Worm (Caenorhabditis elegans) whole organism, late embryonic: ENCODE results near the gene lido-7.

Source experiments
- C38D4.7 ChIP-seq: fragments of 200-800 bp; sonication (Bioruptor generic); optimal IDR thresholded peaks from 2 replicates; lab custom pipeline; 2018; ENCODE audit warnings: mild to moderate bottlenecking, missing genetic modification characterization, moderate library complexity, missing compliant biosample characterization
- F13H6.1 ChIP-seq: sonication (generic microtip); optimal IDR thresholded peaks from 2 replicates; lab custom pipeline; 2016; ENCODE audit warnings: missing genetic modification characterization, missing compliant biosample characterization
- K02D7.2 ChIP-seq: sonication (generic microtip); optimal IDR thresholded peaks from 2 replicates; lab custom pipeline; 2017; ENCODE audit warnings: mild to moderate bottlenecking, missing genetic modification characterization, missing compliant biosample characterization
- K09A11.1 ChIP-seq: sonication (generic microtip); optimal IDR thresholded peaks from 2 replicates; lab custom pipeline; 2017; ENCODE audit warnings: antibody characterized with exemption, mild to moderate bottlenecking, missing genetic modification characterization, missing compliant biosample characterization; ENCODE audit not compliant: insufficient read depth
- Y22D7AL.16 ChIP-seq: sonication (generic microtip); optimal IDR thresholded peaks from 2 replicates; lab custom pipeline; 2016; ENCODE audit warnings: missing genetic modification characterization, missing compliant biosample characterization
- ahr-1 ChIP-seq: sonication (generic microtip); optimal IDR thresholded peaks from 2 replicates; lab custom pipeline; 2016; ENCODE audit warnings: missing genetic modification characterization, missing compliant biosample characterization
- ceh-18 ChIP-seq: sonication (generic microtip); optimal IDR thresholded peaks from 2 replicates; lab custom pipeline; 2016; ENCODE audit warnings: missing genetic modification characterization, missing compliant biosample characterization
- ceh-19 ChIP-seq: fragments of 200-800 bp; sonication (Bioruptor generic); optimal IDR thresholded peaks from 2 replicates; lab custom pipeline; 2018; ENCODE audit warnings: mild to moderate bottlenecking, missing genetic modification characterization, missing compliant biosample characterization
- ceh-2 ChIP-seq: sonication (generic microtip); optimal IDR thresholded peaks from 2 replicates; lab custom pipeline; 2016; ENCODE audit warnings: missing genotype, missing genetic modification characterization, missing compliant biosample characterization
- ceh-31 ChIP-seq: sonication (generic microtip); optimal IDR thresholded peaks from 2 replicates; lab custom pipeline; 2016; ENCODE audit warnings: missing genetic modification characterization, missing compliant biosample characterization
- dve-1 ChIP-seq: sonication (generic microtip); optimal IDR thresholded peaks from 2 replicates; lab custom pipeline; 2017; ENCODE audit warnings: antibody characterized with exemption, mild to moderate bottlenecking, missing genetic modification characterization, missing compliant biosample characterization
- elt-2 ChIP-seq: sonication (generic microtip); optimal IDR thresholded peaks from 2 replicates; lab custom pipeline; 2016; ENCODE audit warnings: missing genetic modification reagents, missing genetic modification characterization, missing compliant biosample characterization
- eyg-1 ChIP-seq: sonication (generic microtip); optimal IDR thresholded peaks from 2 replicates; lab custom pipeline; 2016; ENCODE audit warnings: missing genotype, missing genetic modification characterization, missing compliant biosample characterization
- fax-1 ChIP-seq: sonication (generic microtip); optimal IDR thresholded peaks from 2 replicates; lab custom pipeline; 2016; ENCODE audit warnings: missing genotype, missing genetic modification characterization, missing compliant biosample characterization
- gmeb-2 ChIP-seq: sonication (generic microtip); optimal IDR thresholded peaks from 2 replicates; lab custom pipeline; 2016; ENCODE audit warnings: missing genetic modification characterization, inconsistent platforms, missing compliant biosample characterization
- hlh-15 ChIP-seq: sonication (generic microtip); optimal IDR thresholded peaks from 2 replicates; lab custom pipeline; 2016; ENCODE audit warnings: missing genetic modification characterization, missing compliant biosample characterization
- hlh-6 ChIP-seq: sonication (generic microtip); optimal IDR thresholded peaks from 2 replicates; lab custom pipeline; 2016; ENCODE audit warnings: missing genotype, missing genetic modification characterization, missing compliant biosample characterization
- lim-6 ChIP-seq: sonication (generic microtip); optimal IDR thresholded peaks from 2 replicates; lab custom pipeline; 2016; ENCODE audit warnings: missing genetic modification characterization, missing compliant biosample characterization
- madf-2 ChIP-seq: sonication (generic microtip); optimal IDR thresholded peaks from 2 replicates; lab custom pipeline; 2017; ENCODE audit warnings: missing genetic modification characterization, missing compliant biosample characterization
- mec-3 ChIP-seq: sonication (generic microtip); optimal IDR thresholded peaks from 2 replicates; lab custom pipeline; 2016; ENCODE audit warnings: borderline replicate concordance, missing genetic modification characterization, missing compliant biosample characterization
- odd-2 ChIP-seq: sonication (generic microtip); optimal IDR thresholded peaks from 2 replicates; lab custom pipeline; 2017; ENCODE audit warnings: antibody characterized with exemption, mild to moderate bottlenecking, missing genetic modification characterization, missing compliant biosample characterization
- pha-4 ChIP-seq: fragments of 150-350 bp; optimal IDR thresholded peaks from 2 replicates; lab custom pipeline; 2018; ENCODE audit warnings: missing biosample characterization, missing genetic modification reagents, missing genetic modification characterization
- rnt-1 ChIP-seq: sonication (generic microtip); optimal IDR thresholded peaks from 2 replicates; lab custom pipeline; 2016; ENCODE audit warnings: missing genetic modification characterization, missing compliant biosample characterization
- sdc-2 ChIP-seq: sonication (generic microtip); optimal IDR thresholded peaks from 2 replicates; lab custom pipeline; 2016; ENCODE audit warnings: missing genotype, missing genetic modification characterization, missing compliant biosample characterization
- sox-2 ChIP-seq: fragments of 200-800 bp; sonication (Bioruptor generic); IDR thresholded peaks from 2 replicates; pipeline ENCODE4 v1.3.6; 2022; ENCODE audit warnings: missing genetic modification reagents, missing genetic modification characterization, missing compliant biosample characterization
- sox-4 ChIP-seq: sonication (generic microtip); optimal IDR thresholded peaks from 2 replicates; lab custom pipeline; 2017; ENCODE audit warnings: mild to moderate bottlenecking, missing genetic modification characterization, inconsistent platforms, missing compliant biosample characterization
- syd-9 ChIP-seq: sonication (generic microtip); optimal IDR thresholded peaks from 2 replicates; lab custom pipeline; 2016; ENCODE audit warnings: mild to moderate bottlenecking, missing genetic modification characterization, moderate library complexity, missing compliant biosample characterization
- tbx-2 ChIP-seq: sonication (generic microtip); optimal IDR thresholded peaks from 2 replicates; lab custom pipeline; 2016; ENCODE audit warnings: missing genetic modification characterization, missing compliant biosample characterization
- unc-42 ChIP-seq: sonication (generic microtip); optimal IDR thresholded peaks from 2 replicates; lab custom pipeline; 2016; ENCODE audit warnings: missing genotype, missing genetic modification characterization, missing compliant biosample characterization
- ztf-16 ChIP-seq: sonication (generic microtip); optimal IDR thresholded peaks from 2 replicates; lab custom pipeline; 2017; ENCODE audit warnings: missing genetic modification characterization, missing compliant biosample characterization

Gene lido-7

ce11 chrII:2975561-2976230 is 12.4 kb upstream of the lido-7 start:
- TF ChIP-seq fax-1 (tag; lab: Kevin White, UChicago) (no peak), tbx-2 (tag; lab: Kevin White, UChicago) (no peak), elt-2 (peak; percentile 96), ztf-16 (no peak)

- TF ChIP-seq ceh-19 (GFP tag; lab: Kevin White, UChicago) (no peak), F13H6.1 (tag; lab: Kevin White, UChicago) (no peak), unc-42 (tag; lab: Kevin White, UChicago) (peak; percentile 4), sox-4 (peak; percentile 23), pha-4 (no peak), sdc-2 (tag; lab: Kevin White, UChicago) (peak; percentile 9), ceh-31 (peak; percentile 36)
Observed at ce11 chrII:2976597-2976996, 11.5 kb upstream of the lido-7 start, which contains the start of gene nhr-88. nhr-88 (plus strand) TSS chrII:2976639.

- no peak for TF ChIP-seq hlh-15 (tag; lab: Kevin White, UChicago)
- no peak for TF ChIP-seq lim-6
- TF ChIP-seq ceh-18, result no peak
- TF ChIP-seq mec-3 (tag; lab: Kevin White, UChicago), result no peak
- TF ChIP-seq Y22D7AL.16 (tag; lab: Kevin White, UChicago), result no peak
Observed at ce11 chrII:2977652-2978051, 10.4 kb upstream of the lido-7 start.

- TF ChIP-seq rnt-1 (no peak), dve-1 (tag; lab: Kevin White, UChicago) (peak; percentile 94)
Observed at ce11 chrII:2979061-2979460, 9.0 kb upstream of the lido-7 start.

- TF ChIP-seq hlh-15 (tag; lab: Kevin White, UChicago) (no peak), gmeb-2 (tag; lab: Kevin White, UChicago) (no peak), K09A11.1 (tag; lab: Kevin White, UChicago) (no peak), ceh-31 (no peak), K02D7.2 (tag; lab: Kevin White, UChicago) (no peak), rnt-1 (no peak), ceh-2 (tag; lab: Kevin White, UChicago) (no peak), sox-4 (no peak), ahr-1 (tag; lab: Kevin White, UChicago) (no peak), madf-2 (tag; lab: Kevin White, UChicago) (no peak), sox-2 (GFP tag; lab: Robert Waterston, UW) (no peak), hlh-6 (tag; lab: Kevin White, UChicago) (no peak), F13H6.1 (tag; lab: Kevin White, UChicago) (no peak), odd-2 (tag; lab: Kevin White, UChicago) (no peak), C38D4.7 (GFP tag; lab: Kevin White, UChicago) (no peak), syd-9 (no peak)
Observed at ce11 chrII:2984383-2984782, 3.7 kb upstream of the lido-7 start.

ce11 chrII:2985446-2985845 is 2.7 kb upstream of the lido-7 start:
- TF ChIP-seq eyg-1 (tag; lab: Kevin White, UChicago) (no peak), madf-2 (tag; lab: Kevin White, UChicago) (no peak), hlh-6 (tag; lab: Kevin White, UChicago) (peak; percentile 40)
